Worm (Caenorhabditis elegans) whole organism, L3 larva: ENCODE measurements around the gene F52H2.15.
A peak's percentile ranks its signal among the peaks of the same experiment; 100 is the strongest.

ENCODE experiments used
- R02D3.7 ChIP-seq: fragments of 150-350 bp; optimal IDR thresholded peaks from 2 replicates; lab custom pipeline; 2014; ENCODE audit warnings: missing biosample characterization, missing genetic modification characterization
- ZK546.5 ChIP-seq: sonication (generic microtip); optimal IDR thresholded peaks from 2 replicates; lab custom pipeline; 2017; ENCODE audit warnings: missing biosample characterization, missing genetic modification characterization
- aly-2 ChIP-seq: fragments of 150-350 bp; optimal IDR thresholded peaks from 2 replicates; lab custom pipeline; 2014; ENCODE audit warnings: missing biosample characterization, missing genetic modification characterization
- ama-1 ChIP-seq: fragments of 150-350 bp; optimal IDR thresholded peaks from 2 replicates; lab custom pipeline; 2018
- ceh-16 ChIP-seq: sonication (generic microtip); optimal IDR thresholded peaks from 2 replicates; lab custom pipeline; 2017; ENCODE audit warnings: missing biosample characterization, missing genetic modification characterization
- ceh-28 ChIP-seq: fragments of 150-350 bp; optimal IDR thresholded peaks from 2 replicates; lab custom pipeline; 2014; ENCODE audit warnings: missing biosample characterization, missing genetic modification reagents, missing genetic modification characterization
- ceh-82 ChIP-seq: fragments of 150-350 bp; optimal IDR thresholded peaks from 2 replicates; lab custom pipeline; 2014; ENCODE audit warnings: missing biosample characterization, missing genetic modification characterization
- ceh-9 ChIP-seq: sonication (generic microtip); optimal IDR thresholded peaks from 2 replicates; lab custom pipeline; 2018; ENCODE audit warnings: missing biosample characterization, missing genetic modification characterization
- daf-12 ChIP-seq: fragments of 150-350 bp; optimal IDR thresholded peaks from 2 replicates; lab custom pipeline; 2014; ENCODE audit warnings: missing biosample characterization, missing genetic modification reagents, missing genetic modification characterization
- egl-27 ChIP-seq: sonication (generic microtip); optimal IDR thresholded peaks from 4 replicates; lab custom pipeline; 2017; ENCODE audit warnings: missing biosample characterization, missing genetic modification reagents, missing genetic modification characterization
- egl-5 ChIP-seq: fragments of 150-350 bp; optimal IDR thresholded peaks from 2 replicates; lab custom pipeline; 2017; ENCODE audit warnings: missing biosample characterization, missing genetic modification reagents, missing genetic modification characterization, inconsistent platforms
- elt-1 ChIP-seq: fragments of 150-350 bp; optimal IDR thresholded peaks from 2 replicates; lab custom pipeline; 2014; ENCODE audit warnings: missing biosample characterization, missing genetic modification characterization
- elt-2 ChIP-seq: sonication (generic microtip); optimal IDR thresholded peaks from 2 replicates; lab custom pipeline; 2016; ENCODE audit warnings: missing genetic modification reagents, mild to moderate bottlenecking, missing genetic modification characterization, missing compliant biosample characterization
- elt-3 ChIP-seq, 3 experiments: fragments of 150-350 bp in 1 of 3; sonication (generic microtip) in 2 of 3; optimal IDR thresholded peaks; 2 replicates in 2 of 3; 4 replicates in 1 of 3; lab custom pipeline; 2014 to 2017; ENCODE audit warnings: missing biosample characterization in 3 of 3, missing genetic modification characterization in 3 of 3
- eor-1 ChIP-seq, 2 experiments: fragments of 150-350 bp; optimal IDR thresholded peaks; 2 replicates each; lab custom pipeline; 2014 to 2018; ENCODE audit warnings: missing biosample characterization in 2 of 2, missing genetic modification characterization in 2 of 2
- fkh-10 ChIP-seq: sonication (generic microtip); optimal IDR thresholded peaks from 2 replicates; lab custom pipeline; 2017; ENCODE audit warnings: missing biosample characterization, missing genetic modification reagents, missing genetic modification characterization
- fkh-2 ChIP-seq: fragments of 150-350 bp; optimal IDR thresholded peaks from 2 replicates; lab custom pipeline; 2014; ENCODE audit warnings: missing biosample characterization, missing genetic modification reagents, missing genetic modification characterization
- fos-1 ChIP-seq: fragments of 150-350 bp; optimal IDR thresholded peaks from 2 replicates; lab custom pipeline; 2014; ENCODE audit warnings: missing biosample characterization, missing genetic modification characterization
- hmg-11 ChIP-seq: sonication (generic microtip); optimal IDR thresholded peaks from 2 replicates; lab custom pipeline; 2016; ENCODE audit warnings: missing genetic modification characterization, missing compliant biosample characterization
- jun-1 ChIP-seq: fragments of 150-350 bp; optimal IDR thresholded peaks from 2 replicates; lab custom pipeline; 2014; ENCODE audit warnings: missing biosample characterization, missing genetic modification reagents, missing genetic modification characterization
- lin-15B ChIP-seq: fragments of 150-350 bp; optimal IDR thresholded peaks from 2 replicates; lab custom pipeline; 2014; ENCODE audit warnings: missing biosample characterization, missing genetic modification characterization
- lin-39 ChIP-seq: fragments of 150-350 bp; optimal IDR thresholded peaks from 2 replicates; lab custom pipeline; 2018; ENCODE audit warnings: missing biosample characterization, missing genetic modification reagents, missing genetic modification characterization
- lsy-12 ChIP-seq: sonication (generic microtip); optimal IDR thresholded peaks from 2 replicates; lab custom pipeline; 2016; ENCODE audit warnings: mild to moderate bottlenecking, missing genetic modification characterization, missing compliant biosample characterization
- mdl-1 ChIP-seq: fragments of 150-350 bp; optimal IDR thresholded peaks from 2 replicates; lab custom pipeline; 2014; ENCODE audit warnings: missing biosample characterization, missing genetic modification characterization
- mml-1 ChIP-seq: fragments of 150-350 bp; sonication (generic microtip); optimal IDR thresholded peaks from 3 replicates; lab custom pipeline; 2014; ENCODE audit warnings: missing biosample characterization, missing genetic modification characterization
- nfya-1 ChIP-seq: sonication (generic microtip); optimal IDR thresholded peaks from 2 replicates; lab custom pipeline; 2017; ENCODE audit warnings: missing genetic modification characterization, mild to moderate bottlenecking, missing compliant biosample characterization, antibody characterized with exemption, moderate library complexity; ENCODE audit not compliant: insufficient read depth
- nhr-11 ChIP-seq: fragments of 150-350 bp; optimal IDR thresholded peaks from 2 replicates; lab custom pipeline; 2014; ENCODE audit warnings: missing biosample characterization, missing genetic modification characterization
- nhr-12 ChIP-seq: fragments of 150-350 bp; optimal IDR thresholded peaks from 2 replicates; lab custom pipeline; 2014; ENCODE audit warnings: missing biosample characterization, missing genetic modification characterization
- nhr-23 ChIP-seq: fragments of 150-350 bp; optimal IDR thresholded peaks from 2 replicates; lab custom pipeline; 2014; ENCODE audit warnings: missing biosample characterization, missing genetic modification reagents, missing genetic modification characterization
- nhr-237 ChIP-seq: fragments of 150-350 bp; optimal IDR thresholded peaks from 2 replicates; lab custom pipeline; 2014; ENCODE audit warnings: missing biosample characterization, missing genetic modification characterization
- nhr-25 ChIP-seq: sonication (generic microtip); optimal IDR thresholded peaks from 2 replicates; lab custom pipeline; 2017; ENCODE audit warnings: missing biosample characterization, missing genetic modification characterization
- nhr-28 ChIP-seq: fragments of 150-350 bp; optimal IDR thresholded peaks from 2 replicates; lab custom pipeline; 2014; ENCODE audit warnings: missing biosample characterization, missing genetic modification characterization
- nhr-43 ChIP-seq: sonication (generic microtip); optimal IDR thresholded peaks from 2 replicates; lab custom pipeline; 2016; ENCODE audit warnings: mild to moderate bottlenecking, missing genetic modification characterization, missing compliant biosample characterization; ENCODE audit not compliant: poor library complexity, severe bottlenecking
- nhr-67 ChIP-seq: fragments of 150-350 bp; optimal IDR thresholded peaks from 2 replicates; lab custom pipeline; 2014; ENCODE audit warnings: missing biosample characterization, missing genetic modification characterization
- nhr-76 ChIP-seq: fragments of 150-350 bp; sonication (generic microtip); optimal IDR thresholded peaks from 5 replicates; lab custom pipeline; 2014; ENCODE audit warnings: missing biosample characterization, missing genetic modification characterization
- nhr-77 ChIP-seq: fragments of 150-350 bp; optimal IDR thresholded peaks from 2 replicates; lab custom pipeline; 2014; ENCODE audit warnings: missing biosample characterization, missing genetic modification characterization
- pha-4 ChIP-seq: fragments of 150-350 bp; optimal IDR thresholded peaks from 2 replicates; lab custom pipeline; 2014; ENCODE audit warnings: missing biosample characterization, missing genetic modification reagents, missing genetic modification characterization
- pqm-1 ChIP-seq: fragments of 150-350 bp; optimal IDR thresholded peaks from 2 replicates; lab custom pipeline; 2017; ENCODE audit warnings: missing biosample characterization, missing genetic modification characterization, inconsistent platforms
- sea-2 ChIP-seq: fragments of 150-350 bp; sonication (generic microtip); optimal IDR thresholded peaks from 4 replicates; lab custom pipeline; 2014; ENCODE audit warnings: missing biosample characterization, missing genetic modification reagents, missing genetic modification characterization
- skn-1 ChIP-seq: fragments of 150-350 bp; optimal IDR thresholded peaks from 2 replicates; lab custom pipeline; 2014; ENCODE audit warnings: missing biosample characterization, missing genetic modification characterization
- snpc-4 ChIP-seq: fragments of 150-350 bp; optimal IDR thresholded peaks from 2 replicates; lab custom pipeline; 2014; ENCODE audit warnings: missing biosample characterization, missing genetic modification characterization
- tbx-2 ChIP-seq: sonication (generic microtip); optimal IDR thresholded peaks from 2 replicates; lab custom pipeline; 2016; ENCODE audit warnings: mild to moderate bottlenecking, missing genetic modification characterization, missing compliant biosample characterization
- unc-39 ChIP-seq: sonication (generic microtip); optimal IDR thresholded peaks from 4 replicates; lab custom pipeline; 2017; ENCODE audit warnings: missing biosample characterization, missing genetic modification characterization
- unc-62 ChIP-seq: fragments of 150-350 bp; sonication (generic microtip); optimal IDR thresholded peaks from 4 replicates; lab custom pipeline; 2014; ENCODE audit warnings: missing biosample characterization, missing genetic modification reagents, missing genetic modification characterization
- zag-1 ChIP-seq: fragments of 150-350 bp; optimal IDR thresholded peaks from 2 replicates; lab custom pipeline; 2014; ENCODE audit warnings: missing biosample characterization, missing genetic modification characterization
- ztf-11 ChIP-seq: fragments of 150-350 bp; optimal IDR thresholded peaks from 2 replicates; lab custom pipeline; 2014; ENCODE audit warnings: missing biosample characterization, missing genetic modification characterization
- ztf-4 ChIP-seq: fragments of 150-350 bp; optimal IDR thresholded peaks from 2 replicates; lab custom pipeline; 2014; ENCODE audit warnings: missing biosample characterization, missing genetic modification characterization

Gene F52H2.15

ce11 chrX:2549322-2549721, 15.8 kb upstream of the F52H2.15 start:
- TF ChIP-seq unc-62 (GFP tag; lab: Kevin White, UChicago) = no peak
- TF ChIP-seq mdl-1 (tag; lab: Kevin White, UChicago) = no peak
- TF ChIP-seq nhr-12 (tag; lab: Kevin White, UChicago) = no peak
- peak; percentile 78 for TF ChIP-seq hmg-11 (tag; lab: Kevin White, UChicago)
- peak; percentile 37 for TF ChIP-seq nhr-43 (tag; lab: Kevin White, UChicago)
- TF ChIP-seq nfya-1 (tag; lab: Kevin White, UChicago) = peak; percentile 66
- peak; percentile 70 for TF ChIP-seq pha-4 (tag; lab: Kevin White, UChicago)
- TF ChIP-seq daf-12 = no peak
- TF ChIP-seq zag-1 (tag; lab: Kevin White, UChicago) = no peak
- TF ChIP-seq ama-1 = no peak
- TF ChIP-seq elt-3 (tag; optimal IDR thresholded peaks at IDR 0.05; lab: Kevin White, UChicago) = no peak
- no peak for TF ChIP-seq egl-5 (tag; lab: Kevin White, UChicago)
- no peak for TF ChIP-seq ceh-82 (tag; lab: Kevin White, UChicago)
- TF ChIP-seq nhr-28 (tag; lab: Kevin White, UChicago) = no peak
- no peak for TF ChIP-seq eor-1 (tag; optimal IDR thresholded peaks at IDR 0.05; lab: Kevin White, UChicago)
- no peak for TF ChIP-seq sea-2 (GFP tag; lab: Kevin White, UChicago)
- no peak for TF ChIP-seq ztf-11 (tag; lab: Kevin White, UChicago)
- TF ChIP-seq ceh-9 (tag; lab: Kevin White, UChicago) = no peak
- TF ChIP-seq tbx-2 = peak; percentile 43
- peak; percentile 62 for TF ChIP-seq fos-1 (tag; lab: Kevin White, UChicago)
- TF ChIP-seq nhr-23 = no peak
- no peak for TF ChIP-seq nhr-77
- TF ChIP-seq lin-39 (tag; lab: Kevin White, UChicago) = peak; percentile 30
- TF ChIP-seq nhr-11 (tag; lab: Kevin White, UChicago) = no peak
- TF ChIP-seq ceh-16 = no peak
- peak; percentile 39 for TF ChIP-seq nhr-25 (tag; lab: Kevin White, UChicago)
- TF ChIP-seq jun-1 (tag; lab: Kevin White, UChicago) = peak; percentile 39
- TF ChIP-seq unc-39 = no peak
- TF ChIP-seq pqm-1 = peak; percentile 38
- TF ChIP-seq ceh-28 (tag; lab: Kevin White, UChicago) = no peak
- no peak for TF ChIP-seq ztf-4 (tag; lab: Kevin White, UChicago)
- TF ChIP-seq aly-2 (tag; lab: Kevin White, UChicago) = no peak
- no peak for TF ChIP-seq R02D3.7 (tag; lab: Kevin White, UChicago)
- no peak for TF ChIP-seq nhr-237 (tag; lab: Kevin White, UChicago)
- TF ChIP-seq nhr-67 = no peak
- TF ChIP-seq lsy-12 (tag; lab: Kevin White, UChicago) = peak; percentile 44
- peak; percentile 58 for TF ChIP-seq elt-2
- no peak for TF ChIP-seq elt-1
- TF ChIP-seq egl-27 (tag; lab: Kevin White, UChicago) = peak; percentile 51
- no peak for TF ChIP-seq ZK546.5
- no peak for TF ChIP-seq nhr-76
- peak; percentile 18 for TF ChIP-seq lin-15B (tag; lab: Kevin White, UChicago)
- TF ChIP-seq mml-1 (tag; lab: Kevin White, UChicago) = no peak
- TF ChIP-seq snpc-4 (tag; lab: Kevin White, UChicago) = peak; percentile 13
- no peak for TF ChIP-seq fkh-2 (tag; lab: Kevin White, UChicago)
- no peak for TF ChIP-seq fkh-10 (GFP tag; lab: Kevin White, UChicago)
- TF ChIP-seq skn-1 (tag; lab: Kevin White, UChicago) = peak; percentile 33
- TF ChIP-seq, all 47 proteins: peak for 16
